Worm (Caenorhabditis elegans): ENCODE results near the gene mrps-18A.

ce11 chrIII:8286003-8286402 is 45.7 kb downstream of the mrps-18A start:
- TF ChIP-seq klf-2 (GFP tag; conservative IDR thresholded peaks at IDR 0.05) (no peak), flt-1 (GFP tag; IDR thresholded peaks at IDR 0.05) (no peak), T22C8.4 (GFP tag; IDR thresholded peaks at IDR 0.05) (no peak), ztf-29 (GFP tag; IDR thresholded peaks at IDR 0.05) (no peak), tab-1 (GFP tag; IDR thresholded peaks at IDR 0.05) (no peak), ref-1 (GFP tag; conservative IDR thresholded peaks at IDR 0.05) (no peak)

All from whole organism, midembryonic.